Fruit fly (Drosophila melanogaster): ENCODE measurements around the gene Lsp1beta.

Lsp1beta gene

DNA sequence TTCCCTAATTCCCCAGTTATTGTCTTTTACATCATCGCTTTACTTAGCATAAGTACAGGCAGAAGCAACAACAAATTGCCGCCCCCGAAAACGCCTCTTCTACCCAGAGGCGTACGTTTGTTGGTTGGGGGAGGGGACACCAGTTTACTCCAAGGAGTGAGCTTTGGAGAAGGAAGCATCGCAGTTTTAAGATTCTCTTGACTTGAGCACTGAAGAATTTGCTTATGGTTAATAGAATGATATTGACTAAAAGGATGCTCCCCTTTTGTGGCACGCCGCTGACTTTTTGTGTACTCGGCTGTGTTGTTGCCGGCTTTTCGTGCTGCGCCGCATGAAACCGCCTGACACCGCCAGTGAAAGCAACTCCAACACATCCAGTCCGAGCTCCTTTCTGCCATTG, 38.6 kb downstream of the Lsp1beta start (continued):
- peak; percentile 65 for TF ChIP-seq CG14441 (GFP tag; IDR thresholded peaks at IDR 0.05)
- no peak for TF ChIP-seq Jarid2 (GFP tag; optimal IDR thresholded peaks at IDR 0.05)
- TF ChIP-seq CG1832 (GFP tag; optimal IDR thresholded peaks at IDR 0.05) = no peak
- TF ChIP-seq CG2202 (tag; optimal IDR thresholded peaks at IDR 0.05) = no peak
- 0 out of 2 replicates have a peak, but pooled peaks have one; percentile 18 for TF ChIP-seq Awh (GFP tag; IDR thresholded peaks at IDR 0.05)
- TF ChIP-seq Lhr (GFP tag; optimal IDR thresholded peaks at IDR 0.05) = no peak
- TF ChIP-seq sisA (GFP tag; IDR thresholded peaks at IDR 0.05) = peak; percentile 42; the same call in 1 of the 2 replicates
- TF ChIP-seq CG3726 (GFP tag; IDR thresholded peaks at IDR 0.05) = no peak
- TF ChIP-seq sc (optimal IDR thresholded peaks at IDR 0.05) = no peak
- TF ChIP-seq sc (GFP tag; optimal IDR thresholded peaks at IDR 0.05) = no peak
- TF ChIP-seq Six4 (GFP tag; optimal IDR thresholded peaks at IDR 0.05) = no peak
- TF ChIP-seq CG1603 (tag; optimal IDR thresholded peaks at IDR 0.05) = peak; percentile 40
- TF ChIP-seq CG43689 (GFP tag; IDR thresholded peaks at IDR 0.05) = no peak
- no peak for TF ChIP-seq Dip2 (GFP tag; IDR thresholded peaks at IDR 0.05)
- 0 out of 2 replicates have a peak, but pooled peaks have one; percentile 34 for TF ChIP-seq CG6272 (GFP tag; IDR thresholded peaks at IDR 0.05)
- no peak for TF ChIP-seq CG4404 (GFP tag; IDR thresholded peaks at IDR 0.05)
- TF ChIP-seq Drgx (GFP tag; IDR thresholded peaks at IDR 0.05) = no peak
- no peak for TF ChIP-seq CG18764 (GFP tag; optimal IDR thresholded peaks at IDR 0.05)
- peak; percentile 27 for TF ChIP-seq CG30403 (GFP tag; optimal IDR thresholded peaks at IDR 0.05)
- TF ChIP-seq twi (tag; optimal IDR thresholded peaks at IDR 0.05) = no peak
- TF ChIP-seq Trl (optimal IDR thresholded peaks at IDR 0.05) = no peak
- peak; percentile 13 for TF ChIP-seq Trl (GFP tag; optimal IDR thresholded peaks at IDR 0.05)
- TF ChIP-seq Hmx (GFP tag; optimal IDR thresholded peaks at IDR 0.05) = no peak
- no peak for TF ChIP-seq hb (GFP tag; IDR thresholded peaks at IDR 0.05; ENCODE audit: partially characterized antibody)
- no peak for TF ChIP-seq CG5953 (GFP tag; IDR thresholded peaks at IDR 0.05)
- peak; percentile 25 for TF ChIP-seq CoRest (tag; optimal IDR thresholded peaks at IDR 0.05)
- TF ChIP-seq danr (GFP tag; IDR thresholded peaks at IDR 0.05) = peak; percentile 19; the same call in 1 of the 2 replicates
- no peak for TF ChIP-seq dm (GFP tag; optimal IDR thresholded peaks at IDR 0.05)
- TF ChIP-seq CG9727 (GFP tag; optimal IDR thresholded peaks at IDR 0.05) = peak; percentile 14
- no peak for TF ChIP-seq wdn (GFP tag; IDR thresholded peaks at IDR 0.05)
- peak; percentile 31 for TF ChIP-seq Fer2 (tag; optimal IDR thresholded peaks at IDR 0.05)
- no peak for TF ChIP-seq sens-2 (GFP tag; IDR thresholded peaks at IDR 0.05)
- TF ChIP-seq Deaf1 (tag; optimal IDR thresholded peaks at IDR 0.05) = no peak
- peak; percentile 63; the same call in 1 of the 2 replicates for TF ChIP-seq slbo (GFP tag; IDR thresholded peaks at IDR 0.05)
- peak; percentile 37; the same call in 1 of the 3 replicates for TF ChIP-seq ci (GFP tag; IDR thresholded peaks at IDR 0.05)
- no peak for TF ChIP-seq Lpt (GFP tag; optimal IDR thresholded peaks at IDR 0.05)
- TF ChIP-seq crc (GFP tag; optimal IDR thresholded peaks at IDR 0.05) = no peak
- TF ChIP-seq nerfin-1 (tag; optimal IDR thresholded peaks at IDR 0.05) = no peak
- no peak for TF ChIP-seq NC2β (GFP tag; optimal IDR thresholded peaks at IDR 0.05)
- TF ChIP-seq p53 (GFP tag; optimal IDR thresholded peaks at IDR 0.05) = no peak
- TF ChIP-seq klu (GFP tag; IDR thresholded peaks at IDR 0.05) = no peak
- TF ChIP-seq BEAF-32 (GFP tag; optimal IDR thresholded peaks at IDR 0.05) = no peak
- TF ChIP-seq CG8924 (tag; optimal IDR thresholded peaks at IDR 0.05) = peak; percentile 4
- no peak for TF ChIP-seq CG4617 (GFP tag; optimal IDR thresholded peaks at IDR 0.05; ENCODE audit: borderline replicate concordance)
- peak; percentile 13 for TF ChIP-seq schlank (tag; optimal IDR thresholded peaks at IDR 0.05)
- no peak for TF ChIP-seq CG15601 (tag; optimal IDR thresholded peaks at IDR 0.05)
- no peak for TF ChIP-seq pfk (GFP tag; optimal IDR thresholded peaks at IDR 0.05)
- TF ChIP-seq dati (GFP tag; IDR thresholded peaks at IDR 0.05) = no peak
- TF ChIP-seq pnt (GFP tag; optimal IDR thresholded peaks at IDR 0.05) = no peak
- no peak for TF ChIP-seq cad (GFP tag; optimal IDR thresholded peaks at IDR 0.05)
- no peak for TF ChIP-seq CG7928 (GFP tag; optimal IDR thresholded peaks at IDR 0.05)
- TF ChIP-seq scrt (GFP tag; optimal IDR thresholded peaks at IDR 0.05) = peak; percentile 44
- peak; percentile 64 for TF ChIP-seq lmd (GFP tag; IDR thresholded peaks at IDR 0.05)

Data from whole organism, embryonic.